Fruit fly (Drosophila melanogaster) whole organism, prepupa: ENCODE measurements around the gene CG9297.

Source experiments
- Blimp-1 ChIP-seq: fragments of 200-800 bp; sonication (Bioruptor generic); optimal IDR thresholded peaks from 3 replicates; lab custom pipeline; 2017; ENCODE audit warnings: missing biosample characterization, missing genetic modification characterization, mild to moderate bottlenecking, moderate library complexity, missing genetic modification reagents
- CG11762 ChIP-seq: fragments of 200-800 bp; sonication (Bioruptor generic); optimal IDR thresholded peaks from 3 replicates; lab custom pipeline; 2016; ENCODE audit warnings: missing biosample characterization, missing genetic modification characterization; ENCODE audit not compliant: insufficient read depth
- CG11902 ChIP-seq: fragments of 200-800 bp; sonication (Bioruptor generic); optimal IDR thresholded peaks from 3 replicates; lab custom pipeline; 2016; ENCODE audit warnings: missing biosample characterization, missing genetic modification characterization
- CG16779 ChIP-seq: fragments of 200-800 bp; sonication (Bioruptor generic); optimal IDR thresholded peaks from 3 replicates; lab custom pipeline; 2017; ENCODE audit warnings: missing biosample characterization, mild to moderate bottlenecking, missing genetic modification characterization
- CG31627 ChIP-seq: fragments of 200-800 bp; sonication (Bioruptor generic); optimal IDR thresholded peaks from 3 replicates; lab custom pipeline; 2016; ENCODE audit warnings: missing biosample characterization, missing genetic modification characterization
- CG32006 ChIP-seq: fragments of 200-800 bp; sonication (Bioruptor generic); optimal IDR thresholded peaks from 3 replicates; lab custom pipeline; 2017; ENCODE audit warnings: missing biosample characterization, mild to moderate bottlenecking, missing genetic modification characterization
- CG3919 ChIP-seq: fragments of 200-800 bp; sonication (Bioruptor generic); optimal IDR thresholded peaks from 3 replicates; lab custom pipeline; 2016; ENCODE audit warnings: missing biosample characterization, missing genetic modification characterization
- CG4318 ChIP-seq: fragments of 200-800 bp; sonication (Bioruptor generic); optimal IDR thresholded peaks from 3 replicates; lab custom pipeline; 2017; ENCODE audit warnings: missing biosample characterization, mild to moderate bottlenecking, missing genetic modification characterization
- CG6163 ChIP-seq: fragments of 200-800 bp; sonication (Bioruptor generic); IDR thresholded peaks from 3 replicates; pipeline ENCODE4 v1.3.6; 2022; ENCODE audit warnings: missing biosample characterization, missing genetic modification characterization
- CG6276 ChIP-seq: fragments of 200-800 bp; sonication (Bioruptor generic); optimal IDR thresholded peaks from 2 replicates; lab custom pipeline; 2017; ENCODE audit warnings: missing biosample characterization, mild to moderate bottlenecking, missing genetic modification characterization
- CG6854 ChIP-seq: fragments of 200-800 bp; sonication (Bioruptor generic); optimal IDR thresholded peaks from 2 replicates; lab custom pipeline; 2017; ENCODE audit warnings: missing biosample characterization, mild to moderate bottlenecking, missing genetic modification characterization
- CG8119 ChIP-seq: fragments of 200-800 bp; sonication (Bioruptor generic); IDR thresholded peaks from 3 replicates; pipeline ENCODE4 v1.3.6; 2022; ENCODE audit warnings: missing biosample characterization, missing genetic modification characterization
- CG9139 ChIP-seq: fragments of 200-800 bp; sonication (Bioruptor generic); optimal IDR thresholded peaks from 3 replicates; lab custom pipeline; 2017; ENCODE audit warnings: missing biosample characterization, mild to moderate bottlenecking, missing genetic modification characterization
- Eip75B ChIP-seq: fragments of 200-800 bp; sonication (Bioruptor generic); optimal IDR thresholded peaks from 3 replicates; lab custom pipeline; 2016; ENCODE audit warnings: missing biosample characterization, missing genetic modification characterization
- Eip78C ChIP-seq: fragments of 200-800 bp; sonication (Bioruptor generic); peaks from one replicate; lab custom pipeline; 2016; ENCODE audit warnings: missing biosample characterization, missing genetic modification characterization
- Eip93F ChIP-seq: fragments of 200-800 bp; sonication (Bioruptor generic); optimal IDR thresholded peaks from 2 replicates; lab custom pipeline; 2016; ENCODE audit warnings: missing biosample characterization, mild to moderate bottlenecking, missing genetic modification characterization
- Hr38 ChIP-seq: sonication (Bioruptor generic); optimal IDR thresholded peaks from 2 replicates; lab custom pipeline; 2016; ENCODE audit warnings: missing biosample characterization, missing genetic modification characterization
- Hr39 ChIP-seq: fragments of 200-800 bp; sonication (Bioruptor generic); optimal IDR thresholded peaks from 2 replicates; lab custom pipeline; 2016; ENCODE audit warnings: missing biosample characterization, missing genetic modification characterization
- Hr4 ChIP-seq: fragments of 200-800 bp; sonication (Bioruptor generic); optimal IDR thresholded peaks from 3 replicates; lab custom pipeline; 2016; ENCODE audit warnings: missing biosample characterization, missing genetic modification characterization
- Lpt ChIP-seq: fragments of 200-800 bp; sonication (Bioruptor generic); optimal IDR thresholded peaks from 3 replicates; lab custom pipeline; 2016; ENCODE audit warnings: missing biosample characterization, missing genetic modification characterization
- Met ChIP-seq: fragments of 200-800 bp; sonication (Bioruptor generic); optimal IDR thresholded peaks from 3 replicates; lab custom pipeline; 2016; ENCODE audit warnings: missing biosample characterization, missing genetic modification characterization
- OdsH ChIP-seq: fragments of 200-800 bp; sonication (Bioruptor generic); optimal IDR thresholded peaks from 3 replicates; lab custom pipeline; 2016; ENCODE audit warnings: missing biosample characterization, missing genetic modification characterization
- Sox102F ChIP-seq: fragments of 200-800 bp; sonication (Bioruptor generic); optimal IDR thresholded peaks from 2 replicates; lab custom pipeline; 2016; ENCODE audit warnings: missing biosample characterization, mild to moderate bottlenecking, missing genetic modification characterization
- Sox14 ChIP-seq: fragments of 200-800 bp; sonication (Bioruptor generic); optimal IDR thresholded peaks from 3 replicates; lab custom pipeline; 2016; ENCODE audit warnings: missing biosample characterization, missing genetic modification characterization
- Sox15 ChIP-seq: fragments of 200-800 bp; sonication (Bioruptor generic); optimal IDR thresholded peaks from 3 replicates; lab custom pipeline; 2016; ENCODE audit warnings: missing biosample characterization, missing genetic modification characterization
- acj6 ChIP-seq: fragments of 200-800 bp; sonication (Bioruptor generic); optimal IDR thresholded peaks from 3 replicates; lab custom pipeline; 2016; ENCODE audit warnings: missing biosample characterization, missing genetic modification characterization
- dac ChIP-seq: fragments of 200-800 bp; sonication (Bioruptor generic); optimal IDR thresholded peaks from 2 replicates; lab custom pipeline; 2017; ENCODE audit warnings: missing biosample characterization, mild to moderate bottlenecking, missing genetic modification characterization
- eg ChIP-seq: fragments of 200-800 bp; sonication (Bioruptor generic); IDR thresholded peaks from 3 replicates; pipeline ENCODE4 v1.3.6; 2022; ENCODE audit warnings: missing biosample characterization, missing genetic modification characterization
- esn ChIP-seq: fragments of 200-800 bp; sonication (Bioruptor generic); optimal IDR thresholded peaks from 2 replicates; lab custom pipeline; 2016; ENCODE audit warnings: missing biosample characterization, mild to moderate bottlenecking, missing genetic modification characterization, moderate library complexity
- fkh ChIP-seq: fragments of 200-800 bp; sonication (Bioruptor generic); optimal IDR thresholded peaks from 3 replicates; lab custom pipeline; 2017; ENCODE audit warnings: missing biosample characterization, mild to moderate bottlenecking, missing genetic modification characterization, moderate library complexity
- spab ChIP-seq: fragments of 200-800 bp; sonication (Bioruptor generic); optimal IDR thresholded peaks from 2 replicates; lab custom pipeline; 2017; ENCODE audit warnings: missing biosample characterization, mild to moderate bottlenecking, missing genetic modification characterization, missing genetic modification reagents
- svp ChIP-seq: fragments of 200-800 bp; sonication (Bioruptor generic); peaks from one replicate; lab custom pipeline; 2016; ENCODE audit warnings: missing biosample characterization, missing genetic modification characterization
- topi ChIP-seq: fragments of 200-800 bp; sonication (Bioruptor generic); optimal IDR thresholded peaks from 3 replicates; lab custom pipeline; 2016; ENCODE audit warnings: missing biosample characterization, missing genetic modification characterization
- vri ChIP-seq: fragments of 200-800 bp; sonication (Bioruptor generic); optimal IDR thresholded peaks from 3 replicates; lab custom pipeline; 2016; ENCODE audit warnings: missing biosample characterization, mild to moderate bottlenecking, missing genetic modification characterization

The CG9297 gene

DNA sequence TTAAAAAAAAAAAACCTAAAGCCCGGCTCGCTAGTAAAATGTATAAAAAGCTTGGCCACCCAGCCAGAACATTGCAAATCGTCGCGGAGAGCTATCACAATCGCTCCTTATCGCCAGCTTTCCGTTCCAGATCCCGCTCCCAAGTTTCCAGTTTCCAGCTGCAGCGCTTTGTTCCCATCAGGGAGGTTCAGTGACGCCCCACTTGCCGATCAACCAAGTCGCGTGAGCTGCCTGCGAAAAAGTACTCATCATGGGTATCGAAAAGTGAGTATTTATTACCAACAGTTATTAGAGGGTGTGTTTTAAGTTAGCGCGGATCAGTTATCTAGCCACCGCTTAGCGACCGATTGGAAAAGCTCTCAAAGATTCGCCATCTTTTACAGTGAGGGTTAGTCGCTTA, 11.3 kb downstream of the CG9297 start:
- TF ChIP-seq Sox14 (peak; percentile 65), Eip78C (GFP tag; lab: Kevin White, UChicago) (peak; percentile 40), Lpt (GFP tag; lab: Kevin White, UChicago) (no peak), Sox102F (peak; percentile 12), CG3919 (GFP tag; lab: Kevin White, UChicago) (peak; percentile 3)
- TF ChIP-seq, all 60 proteins: peak for 4

DNA sequence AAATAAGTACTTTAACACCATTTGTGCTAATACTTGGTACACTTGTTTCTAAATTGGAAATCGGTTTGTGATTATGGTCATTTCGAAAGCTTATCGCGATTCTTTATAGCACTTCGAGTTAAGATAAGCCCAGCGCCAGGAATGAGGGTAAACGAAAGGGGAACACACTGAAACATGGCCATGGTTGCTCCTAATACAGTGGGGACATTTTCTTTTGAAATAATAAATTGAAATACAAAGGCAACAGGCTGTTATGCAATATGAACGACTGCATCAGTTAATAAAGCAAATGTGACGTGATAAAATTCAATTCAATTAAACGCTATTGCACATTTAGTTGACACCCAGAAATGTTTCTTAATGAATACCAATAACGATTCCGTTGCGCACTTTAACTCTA, 12.1 kb downstream of the CG9297 start:
- peak; percentile 27 for TF ChIP-seq svp
- no peak for TF ChIP-seq topi (GFP tag; lab: Kevin White, UChicago)
- no peak for TF ChIP-seq CG11902 (GFP tag; lab: Kevin White, UChicago)
- no peak for TF ChIP-seq fkh
- no peak for TF ChIP-seq CG11762
- TF ChIP-seq CG9139 (GFP tag; lab: Kevin White, UChicago) = no peak
- peak; percentile 83 for TF ChIP-seq vri (GFP tag; lab: Kevin White, UChicago)
- no peak for TF ChIP-seq Met (GFP tag; lab: Kevin White, UChicago)
- TF ChIP-seq Sox15 (GFP tag; lab: Kevin White, UChicago) = no peak

DNA sequence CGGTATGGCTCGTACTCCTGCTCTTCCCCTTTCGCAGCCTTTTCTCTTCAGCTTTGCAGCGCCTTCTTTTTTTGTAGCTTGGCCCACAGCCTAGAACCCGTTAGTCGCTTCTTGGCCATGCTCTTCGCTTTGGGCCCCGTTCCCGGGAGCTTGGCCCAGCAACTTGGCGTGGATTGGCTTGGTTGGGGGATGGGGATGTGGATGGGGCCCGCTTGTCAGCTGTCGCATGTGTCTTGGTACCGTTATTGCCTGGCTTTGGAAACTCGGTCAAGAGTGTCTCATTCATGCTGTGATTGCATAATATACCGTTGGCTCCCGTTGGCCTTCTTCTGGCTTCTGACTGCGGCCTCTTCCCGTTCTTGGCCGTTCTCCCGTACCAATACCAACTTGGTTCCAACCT, 14.6 kb downstream of the CG9297 start:
- TF ChIP-seq CG6163 (GFP tag; lab: Robert Waterston, UW) = peak; percentile 58; the same call in 1 of the 3 replicates
- TF ChIP-seq CG6854 = peak; percentile 87
- peak; percentile 54 for TF ChIP-seq Eip75B
- peak; percentile 1 for TF ChIP-seq Blimp-1 (GFP tag; lab: Kevin White, UChicago)
- TF ChIP-seq Lpt (GFP tag; lab: Kevin White, UChicago) = no peak
- TF ChIP-seq Eip78C (GFP tag; lab: Kevin White, UChicago) = peak; percentile 29
- TF ChIP-seq CG9139 (GFP tag; lab: Kevin White, UChicago) = no peak
- no peak for TF ChIP-seq dac (GFP tag; lab: Kevin White, UChicago)
- TF ChIP-seq Hr38 = no peak

DNA sequence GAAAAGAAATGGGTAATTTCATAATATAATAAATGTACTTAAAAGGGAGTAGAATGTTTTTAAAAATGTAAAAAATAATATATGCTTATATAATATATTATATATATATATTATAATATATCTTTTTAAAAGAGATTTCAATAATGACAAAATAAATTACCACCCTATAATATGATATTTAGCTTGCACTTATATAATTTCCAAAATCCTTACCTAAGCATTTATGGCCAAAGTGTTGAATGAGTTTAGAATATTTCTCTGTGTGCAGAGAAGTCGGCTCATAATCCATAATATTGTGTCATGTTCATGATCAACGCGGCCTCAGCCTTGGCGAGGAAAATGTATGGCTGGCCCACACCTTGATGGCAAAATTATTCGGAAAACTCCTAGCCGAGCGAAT, 16.9 kb downstream of the CG9297 start:
- TF ChIP-seq CG16779 (tag; lab: Kevin White, UChicago) = no peak
- peak; percentile 22 for TF ChIP-seq acj6 (GFP tag; lab: Kevin White, UChicago)
- TF ChIP-seq CG32006 = peak; percentile 68
- peak; percentile 47 for TF ChIP-seq CG8119 (GFP tag; lab: Robert Waterston, UW)
- no peak for TF ChIP-seq dac (GFP tag; lab: Kevin White, UChicago)
- no peak for TF ChIP-seq Sox102F
- TF ChIP-seq spab = no peak
- TF ChIP-seq CG6276 (GFP tag; lab: Kevin White, UChicago) = peak; percentile 52
- peak; percentile 18 for TF ChIP-seq Hr4 (GFP tag; lab: Kevin White, UChicago)
- peak; percentile 33 for TF ChIP-seq OdsH (GFP tag; lab: Kevin White, UChicago)
- peak; percentile 41 for TF ChIP-seq CG4318 (GFP tag; lab: Kevin White, UChicago)
- TF ChIP-seq CG11902 (GFP tag; lab: Kevin White, UChicago) = no peak
- peak; percentile 0 for TF ChIP-seq Lpt (GFP tag; lab: Kevin White, UChicago)
- TF ChIP-seq Eip93F (GFP tag; lab: Kevin White, UChicago) = no peak
- TF ChIP-seq CG31627 = no peak
- peak; percentile 41 for TF ChIP-seq Eip78C (GFP tag; lab: Kevin White, UChicago)

DNA sequence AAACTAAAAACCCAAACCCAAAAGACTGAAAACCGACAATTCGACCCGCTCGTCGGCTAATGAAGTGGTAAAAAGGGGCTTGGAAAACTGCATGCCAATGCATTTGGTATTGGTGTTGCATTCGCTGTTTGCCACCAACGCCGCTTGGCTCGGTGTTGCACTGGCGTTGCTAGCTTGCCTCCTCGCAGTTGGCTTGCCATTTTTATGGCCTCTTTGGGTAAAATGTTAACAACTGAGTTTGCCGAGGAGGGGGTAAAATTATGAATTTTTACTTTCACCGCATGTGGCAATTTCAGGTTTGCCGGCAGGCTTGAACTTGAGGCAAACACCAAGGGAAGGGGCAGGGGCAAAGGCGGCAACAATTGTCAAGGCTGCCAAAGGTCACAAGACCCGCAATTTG, 17.4 kb downstream of the CG9297 start:
- TF ChIP-seq dac (GFP tag; lab: Kevin White, UChicago) (no peak), eg (no peak), Hr39 (GFP tag; lab: Kevin White, UChicago) (no peak), esn (GFP tag; lab: Kevin White, UChicago) (no peak)
